Fruit fly (Drosophila melanogaster) whole organism, larva: ENCODE data around the gene Dna2.

Experiments used
- noc ChIP-seq: fragments of 200-800 bp; sonication (Bioruptor generic); optimal IDR thresholded peaks from 3 replicates; lab custom pipeline; 2019; ENCODE audit warnings: missing biosample characterization, mild to moderate bottlenecking, missing genetic modification characterization, moderate library complexity

Dna2 gene

DNA sequence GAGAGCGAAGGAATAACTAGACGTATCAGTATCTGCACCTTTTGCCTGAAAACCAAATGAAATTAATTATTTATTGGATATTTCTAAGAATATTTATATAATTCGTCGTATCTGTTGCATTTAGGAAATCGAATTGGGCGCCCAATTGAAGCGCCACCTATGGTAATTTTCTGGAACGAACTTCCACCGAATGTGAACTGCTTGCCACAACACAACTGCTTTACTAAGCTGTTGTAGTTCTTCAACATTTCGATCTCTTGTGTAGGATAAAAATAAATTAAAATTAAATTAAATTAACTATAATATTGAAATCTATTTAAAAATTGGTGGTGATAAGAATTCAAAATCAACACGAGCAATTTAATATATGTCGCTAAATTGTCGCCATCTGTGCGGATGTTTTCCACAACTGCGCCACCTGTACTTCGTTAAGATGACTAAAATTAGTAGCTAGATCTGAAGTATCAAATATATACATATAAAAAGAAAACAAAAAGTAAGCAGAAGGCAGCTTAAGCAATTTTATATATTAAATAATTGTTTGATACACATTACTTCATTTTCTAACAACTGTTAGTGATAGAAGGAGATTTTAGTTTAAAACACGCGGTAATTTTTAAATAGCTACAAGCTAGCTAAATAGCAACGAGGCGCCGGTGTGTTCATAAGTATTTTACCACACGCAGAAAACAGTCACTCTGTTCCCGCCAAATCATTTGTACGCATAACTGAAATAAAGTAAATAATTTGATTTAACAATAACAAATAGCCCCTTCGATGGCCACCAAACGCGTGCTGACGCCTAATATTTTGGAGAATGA lies at the start of gene Dna2:
TSS of gene Dna2 (plus strand) at position 688 of the 821 bp plus-strand sequence.
- TF ChIP-seq noc: no peak

DNA sequence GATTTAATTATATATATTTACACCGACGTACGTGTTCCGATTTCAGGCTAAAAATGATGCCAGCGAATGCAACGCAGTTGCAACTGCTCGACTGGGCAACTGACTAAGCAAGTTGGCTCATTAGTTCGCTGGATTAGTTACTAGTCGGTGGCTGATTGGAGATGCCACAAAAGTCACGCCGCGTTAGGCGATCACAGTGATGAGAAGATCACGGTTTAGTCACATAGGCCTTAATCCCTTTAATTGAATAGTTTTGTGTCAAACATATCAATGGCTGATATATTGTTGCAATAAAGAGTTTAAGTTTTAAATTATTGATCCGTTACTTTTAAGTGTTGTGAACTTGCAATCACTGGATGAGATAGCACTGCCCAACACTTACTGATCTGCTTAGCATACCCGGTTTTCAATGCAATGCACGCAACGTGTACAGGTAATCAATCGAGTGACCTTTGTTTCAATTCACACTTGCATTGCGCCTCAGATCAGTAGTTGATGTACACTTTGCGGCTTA lies 45.4 kb upstream of the Dna2 start, which contains the start of the genes CG1791 and CG1889:
TSS of gene CG1791 (minus strand) at position 101 of the 514 bp plus-strand sequence.
TSS of gene CG1889 (plus strand) at position 464 of the 514 bp plus-strand sequence.
- TF ChIP-seq noc: no peak

DNA sequence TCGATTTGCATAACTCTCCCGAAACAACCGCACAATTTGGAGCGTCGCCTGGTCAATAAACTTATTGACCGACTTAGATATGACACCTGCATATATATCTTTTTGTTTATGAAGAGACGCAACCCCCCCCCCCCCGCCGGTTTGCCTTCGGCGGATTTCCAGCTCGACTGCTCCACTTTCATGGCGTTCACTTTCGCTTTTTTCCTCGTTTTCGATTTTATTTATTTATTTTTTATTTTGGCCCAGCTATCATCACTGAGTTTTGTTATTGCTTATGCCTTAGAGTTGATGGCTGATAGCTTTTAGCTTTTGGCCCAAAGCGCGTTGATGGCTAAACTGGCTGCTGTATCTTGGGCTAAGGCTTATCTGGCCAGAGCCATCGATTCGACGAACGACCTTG lies 34.3 kb upstream of the Dna2 start:
- no peak for TF ChIP-seq noc

DNA sequence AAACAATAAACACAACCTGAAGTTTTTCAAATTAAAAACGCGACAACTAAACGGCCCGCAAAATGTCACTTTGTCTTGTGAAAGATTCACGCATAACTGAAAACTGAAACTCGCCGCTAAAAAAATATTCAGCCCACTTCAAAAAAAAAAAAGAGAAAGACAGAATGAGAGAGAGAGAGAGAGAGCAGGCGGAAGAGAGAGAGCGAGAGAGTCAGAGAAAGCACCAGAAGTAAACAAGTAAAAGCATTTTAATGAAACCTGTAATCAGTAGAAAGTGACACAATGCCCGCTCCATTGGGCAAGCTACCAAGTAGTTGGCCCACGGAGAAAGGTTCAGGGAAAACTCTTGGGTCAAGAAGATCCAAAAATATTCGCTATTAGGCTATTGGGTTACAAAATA lies 33.0 kb upstream of the Dna2 start, which contains the start of gene CG43386:
TSS of gene CG43386 (minus strand) at position 101 of the 400 bp plus-strand sequence.
- no peak for TF ChIP-seq noc

DNA sequence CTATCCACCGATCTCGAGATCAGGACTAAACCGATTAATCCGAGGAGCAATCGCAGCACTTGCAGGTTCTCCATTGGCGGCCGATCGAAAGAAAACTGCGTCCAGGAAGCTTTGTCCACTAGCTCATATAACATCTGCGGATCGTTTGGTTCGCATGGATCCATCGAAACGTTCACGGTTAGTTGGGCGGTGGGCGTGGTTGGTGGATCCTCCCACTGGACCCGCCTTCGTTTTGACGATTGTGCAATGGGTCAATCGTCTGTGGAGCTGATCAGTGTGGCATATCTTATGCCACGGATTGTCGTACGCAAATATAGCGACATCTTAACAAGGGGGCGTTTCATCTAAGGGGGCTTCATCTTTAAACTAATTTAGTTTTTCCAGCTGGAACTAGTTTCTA lies 29.8 kb upstream of the Dna2 start, which contains the start of gene CG15252:
TSS of gene CG15252 (minus strand) at position 101 of the 400 bp plus-strand sequence.
- no peak for TF ChIP-seq noc

DNA sequence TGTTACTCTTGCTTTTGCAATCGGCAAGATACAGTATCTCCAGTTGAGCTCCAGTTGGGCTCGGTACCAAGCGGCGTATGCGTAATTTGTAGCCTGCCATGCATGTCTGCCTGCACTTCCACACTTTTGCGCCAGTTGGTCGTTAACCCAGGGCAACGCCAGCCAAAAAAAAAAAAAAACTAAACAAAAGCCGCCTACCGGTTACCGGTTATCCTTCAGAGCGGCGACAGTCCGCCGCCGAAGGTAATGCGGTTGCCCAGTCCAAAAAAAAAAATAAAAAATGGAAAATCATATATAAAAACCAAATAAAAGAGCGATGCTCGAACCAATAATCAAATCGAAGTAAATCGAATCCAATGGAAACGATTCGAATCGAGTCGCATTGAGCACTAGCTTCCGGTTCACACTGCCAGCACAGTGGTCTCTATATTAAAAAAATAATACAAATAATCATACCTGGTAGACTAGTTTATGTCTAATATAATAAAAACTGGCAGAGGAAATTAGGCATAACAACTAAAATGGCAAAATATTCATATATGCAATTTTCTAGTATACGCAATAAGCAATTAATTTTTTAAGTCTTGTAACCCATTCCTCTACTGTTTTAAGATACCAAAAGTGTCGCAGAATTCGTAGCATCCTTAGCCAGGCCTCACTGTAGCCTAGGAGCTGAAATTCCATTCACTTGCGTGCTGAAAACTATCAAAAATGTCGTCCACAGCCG lies 22.8 kb upstream of the Dna2 start:
- TF ChIP-seq noc: no peak

DNA sequence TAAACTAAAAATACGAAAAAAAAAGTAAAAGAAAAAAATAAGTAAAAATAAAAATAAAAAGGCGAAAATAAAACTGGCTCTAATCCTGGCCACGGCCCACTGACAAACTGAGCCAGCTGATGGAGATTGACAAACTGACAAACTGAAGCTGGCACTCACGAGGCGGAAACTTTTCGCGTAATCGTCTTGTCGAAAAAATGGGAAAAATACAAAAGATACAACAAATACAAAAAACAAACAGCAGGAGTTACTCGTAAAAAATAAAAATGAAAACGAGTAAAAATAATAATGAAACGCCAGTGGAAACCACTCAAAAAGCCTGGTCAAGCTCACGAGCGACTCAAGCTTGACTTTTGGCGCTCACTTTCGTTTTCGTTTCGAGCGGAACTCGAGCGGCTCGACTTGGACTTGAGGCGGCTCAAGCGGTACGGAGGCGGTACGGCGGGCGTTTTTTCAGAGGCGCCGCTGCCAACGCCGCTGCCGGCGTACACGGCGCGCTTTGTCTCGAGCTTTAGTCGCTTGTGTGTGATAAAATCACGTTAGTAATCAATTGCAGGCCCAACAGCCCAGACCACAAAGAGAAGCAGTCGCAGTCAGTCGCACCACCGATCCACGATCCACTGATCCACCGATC lies 21.0 kb upstream of the Dna2 start, which contains the start of gene CG32694:
TSS of gene CG32694 (plus strand) at position 537 of the 634 bp plus-strand sequence.
- no peak for TF ChIP-seq noc

DNA sequence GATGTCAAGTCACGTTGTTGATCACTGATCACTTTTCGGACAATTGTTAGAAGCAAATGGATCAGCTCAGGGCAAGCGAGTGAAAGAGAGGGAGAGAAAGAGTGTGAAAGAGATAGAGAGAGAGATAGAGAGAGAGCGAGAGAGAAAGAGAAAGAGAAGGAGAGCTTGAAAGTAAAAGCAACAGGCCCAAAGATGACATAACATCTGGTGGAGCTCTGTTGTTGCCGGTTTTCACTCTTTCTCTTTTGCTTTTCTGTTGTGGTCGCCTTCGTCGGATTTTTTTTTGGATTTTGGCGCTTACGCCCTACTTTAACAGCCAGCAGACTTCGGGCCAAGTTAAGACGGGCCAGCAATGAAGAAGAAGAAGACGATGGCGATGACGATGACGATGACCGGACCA lies 19.3 kb upstream of the Dna2 start:
- TF ChIP-seq noc: no peak

DNA sequence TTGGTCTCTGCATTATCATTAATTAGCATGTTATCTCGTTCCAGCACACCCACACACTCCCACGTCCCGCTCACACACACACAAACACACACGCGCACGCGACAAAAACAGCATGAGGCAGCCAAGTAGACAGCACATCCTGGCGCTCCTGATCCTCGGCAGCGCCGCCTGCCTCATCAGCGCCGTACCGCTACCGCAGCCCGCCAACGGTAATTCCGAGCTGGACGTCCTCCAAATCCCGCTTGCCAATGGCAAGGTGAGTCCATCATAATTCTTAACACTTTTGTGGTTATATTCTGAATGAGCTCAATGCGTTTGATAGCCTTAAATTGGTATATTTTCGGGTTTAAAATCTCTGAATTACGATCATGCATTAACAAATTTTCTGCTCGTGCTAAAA lies 17.3 kb upstream of the Dna2 start:
- TF ChIP-seq noc: no peak

DNA sequence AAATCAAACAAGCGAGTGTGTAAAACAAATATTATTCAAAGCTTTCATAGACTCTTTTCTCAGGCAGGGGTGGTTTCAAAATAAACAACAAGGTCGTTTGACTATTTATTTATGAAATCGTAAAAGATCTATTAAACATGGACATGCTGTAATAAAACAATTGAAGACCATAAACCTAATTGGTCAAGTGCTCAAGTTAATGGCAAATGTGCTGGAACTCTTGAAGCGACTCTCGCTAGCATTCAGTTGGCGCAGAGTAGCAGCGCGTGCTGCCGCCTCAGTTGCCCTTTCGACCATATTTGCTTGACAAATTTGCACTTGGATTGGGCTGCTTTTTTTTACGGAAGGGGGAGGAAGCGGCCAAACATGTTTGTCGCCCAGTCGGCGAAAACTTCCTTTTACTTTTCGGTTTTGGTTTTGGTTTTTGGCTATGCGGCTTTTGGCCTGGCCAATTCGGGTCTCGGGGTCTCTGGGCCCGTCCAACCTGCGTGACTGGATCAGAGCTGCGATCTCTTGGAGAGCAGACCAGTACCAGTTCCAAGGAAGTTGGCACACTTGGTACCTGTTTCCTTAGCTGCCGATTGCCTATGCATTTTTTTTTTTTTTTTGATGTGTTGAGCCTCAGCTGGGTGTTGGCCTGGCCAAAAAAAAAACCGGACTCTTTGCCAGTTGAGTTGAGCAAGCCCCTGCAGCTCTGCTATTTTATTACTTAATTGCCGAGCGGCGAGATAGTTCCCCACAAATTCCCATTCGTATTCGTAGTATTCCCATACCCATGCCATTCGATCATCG lies 16.7 kb upstream of the Dna2 start:
- TF ChIP-seq noc: no peak

DNA sequence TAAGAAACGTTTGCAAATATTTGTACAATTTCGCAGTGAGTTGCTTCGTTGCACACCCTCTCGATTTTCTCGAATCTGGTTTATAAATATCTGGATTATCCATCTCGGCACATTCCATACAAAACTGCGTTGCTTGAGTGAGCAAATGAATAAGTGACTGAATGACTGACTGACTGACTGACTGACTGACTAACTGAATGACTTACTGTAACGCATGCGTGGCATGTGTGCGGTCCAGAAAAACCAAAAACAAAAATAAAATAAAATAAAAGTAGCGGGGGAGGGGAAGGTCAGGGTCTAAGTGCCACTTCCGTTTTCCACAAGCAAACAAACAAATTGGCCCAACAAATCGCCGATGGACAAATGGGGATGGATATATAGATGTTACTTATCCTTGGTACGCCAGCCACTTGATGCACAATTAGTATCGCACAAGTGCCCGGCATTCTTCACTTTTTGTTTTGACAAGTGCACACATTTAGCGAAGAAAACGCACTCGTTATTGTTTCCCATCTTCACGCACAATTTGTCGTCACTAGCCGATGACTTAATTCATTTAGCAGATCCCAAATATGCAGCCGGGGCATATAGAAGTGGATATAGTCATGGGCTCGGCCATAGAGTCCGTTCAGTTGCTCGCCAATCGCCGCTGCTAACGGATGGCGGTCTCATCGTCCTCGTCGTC lies 1.6 kb upstream of the Dna2 start, which contains the start of gene CG33557:
TSS of gene CG33557 (plus strand) at position 635 of the 685 bp plus-strand sequence.
- no peak for TF ChIP-seq noc

DNA sequence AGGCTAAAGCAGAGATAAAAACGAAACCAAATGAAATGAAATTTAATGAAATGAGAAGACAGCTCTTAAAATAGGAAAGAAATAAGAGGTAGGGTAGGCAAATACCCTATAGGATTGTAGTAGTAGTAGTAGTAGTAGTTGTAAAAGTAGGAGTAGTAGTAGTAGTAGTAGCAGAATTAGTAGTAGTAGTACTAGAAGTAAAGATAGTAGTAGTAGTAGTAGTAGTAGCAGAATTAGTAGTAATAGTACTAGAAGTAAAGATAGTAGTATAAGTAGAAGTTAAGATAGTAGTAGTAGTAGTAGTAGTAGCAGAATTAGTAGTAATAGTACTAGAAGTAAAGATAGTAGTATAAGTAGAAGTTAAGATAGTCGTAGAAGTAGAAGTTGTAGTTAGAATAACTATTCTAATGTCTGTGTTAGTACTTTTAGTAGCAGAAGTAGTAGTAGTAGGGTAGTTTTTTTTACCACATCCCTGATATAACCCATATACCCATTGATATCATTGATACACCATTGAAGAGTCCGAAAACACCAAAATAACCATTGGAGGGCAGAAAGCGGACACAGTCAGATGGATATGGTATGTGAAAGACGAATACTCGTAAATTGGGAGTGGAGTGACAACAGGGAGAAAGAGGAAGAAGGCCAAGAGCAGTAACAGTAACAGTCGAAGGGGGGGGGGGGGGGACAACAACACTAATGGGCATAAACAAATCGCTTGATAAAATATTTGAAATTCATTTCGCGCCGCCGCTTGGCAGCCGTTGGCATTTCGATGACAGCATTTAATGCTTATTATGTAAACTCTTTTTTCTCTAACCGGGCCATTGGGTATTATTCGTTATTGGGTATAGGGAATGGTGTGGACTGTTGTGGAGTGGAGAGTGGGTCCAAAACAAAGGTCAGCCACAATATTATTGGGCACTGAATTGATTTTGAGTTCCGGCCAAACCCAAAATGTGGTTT lies 4.7 kb downstream of the Dna2 start:
- no peak for TF ChIP-seq noc

DNA sequence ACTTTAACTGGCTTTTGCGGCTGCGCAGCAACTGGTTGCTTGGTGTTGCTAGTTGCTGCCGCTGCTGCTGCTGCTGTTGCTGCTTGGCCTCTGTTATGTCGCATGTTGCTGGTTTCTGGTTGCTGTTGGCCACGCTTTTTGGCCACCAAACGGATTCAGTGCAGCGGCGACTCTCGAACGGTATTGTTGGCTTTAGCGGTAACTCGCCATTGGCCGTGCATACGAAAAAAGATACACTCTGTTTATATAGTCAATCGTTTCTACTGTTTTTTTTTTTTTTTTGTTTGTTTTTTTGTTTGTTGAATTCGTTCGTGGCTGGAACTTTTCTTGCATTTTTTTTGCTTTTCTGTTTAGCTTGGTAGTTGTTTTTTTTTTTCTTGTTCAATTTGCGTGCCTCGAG lies 6.4 kb downstream of the Dna2 start, which contains the start of gene Cht6:
TSS of gene Cht6 (plus strand) at position 122 of the 400 bp plus-strand sequence.
- TF ChIP-seq noc: no peak

DNA sequence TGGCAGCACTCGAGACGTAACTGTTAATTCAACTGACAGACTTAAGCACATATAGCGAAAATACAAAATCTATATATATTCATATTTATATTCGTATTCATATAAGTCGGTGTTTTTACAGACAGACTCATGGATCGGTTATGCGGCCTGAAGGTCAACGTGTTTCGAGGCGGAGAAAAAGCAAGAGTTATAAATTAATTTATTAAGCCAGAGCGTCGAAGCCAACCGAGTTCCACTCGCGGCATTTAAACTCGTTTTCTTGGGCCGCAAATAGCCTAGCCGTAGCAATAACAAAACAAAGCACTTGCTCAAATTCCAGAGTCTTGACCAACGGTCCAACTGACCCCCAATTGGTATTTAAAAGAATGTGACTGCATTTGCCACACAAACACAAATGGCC lies 10.6 kb downstream of the Dna2 start:
- no peak for TF ChIP-seq noc
